Worm (Caenorhabditis elegans): ENCODE data around the gene F55B11.7.
"Not testable (repeated sequence)": the region's sequence is repeated elsewhere in the genome, so short reads cannot be mapped to it uniquely, and the experiment has no call there.

The F55B11.7 gene

ce11 chrIV:14379191-14379590, 42.6 kb downstream of the F55B11.7 start:
- no peak for TF ChIP-seq egl-27 (tag; optimal IDR thresholded peaks at IDR 0.05)
- TF ChIP-seq mml-1 (tag; optimal IDR thresholded peaks at IDR 0.05): no peak
- TF ChIP-seq ztf-11 (tag; optimal IDR thresholded peaks at IDR 0.05): no peak

- no peak for TF ChIP-seq zag-1 (tag; optimal IDR thresholded peaks at IDR 0.05)
- TF ChIP-seq fos-1 (tag; optimal IDR thresholded peaks at IDR 0.05): no peak
- no peak for TF ChIP-seq ztf-4 (tag; optimal IDR thresholded peaks at IDR 0.05)
- no peak for TF ChIP-seq elt-2 (tag; optimal IDR thresholded peaks at IDR 0.05)
- no peak for TF ChIP-seq jun-1 (tag; optimal IDR thresholded peaks at IDR 0.05)
- no peak for TF ChIP-seq ZK546.5 (tag; optimal IDR thresholded peaks at IDR 0.05)
- no peak for TF ChIP-seq nhr-28 (tag; optimal IDR thresholded peaks at IDR 0.05)
- TF ChIP-seq mml-1 (tag; optimal IDR thresholded peaks at IDR 0.05): no peak
- TF ChIP-seq egl-5 (tag; optimal IDR thresholded peaks at IDR 0.05): no peak
- no peak for TF ChIP-seq egl-27 (tag; optimal IDR thresholded peaks at IDR 0.05)
- TF ChIP-seq R02D3.7 (tag; optimal IDR thresholded peaks at IDR 0.05): no peak
- no peak for TF ChIP-seq sea-2 (GFP tag; optimal IDR thresholded peaks at IDR 0.05)
Measured at ce11 chrIV:14377850-14378249, 44.0 kb downstream of the F55B11.7 start.

ce11 chrIV:14377267-14377814, 44.5 kb downstream of the F55B11.7 start:
- TF ChIP-seq nhr-77 (tag; optimal IDR thresholded peaks at IDR 0.05): no peak
- TF ChIP-seq fos-1 (tag; optimal IDR thresholded peaks at IDR 0.05): no peak
- no peak for TF ChIP-seq nhr-76 (tag; optimal IDR thresholded peaks at IDR 0.05)
- no peak for TF ChIP-seq snpc-4 (tag; optimal IDR thresholded peaks at IDR 0.05)
- TF ChIP-seq ztf-4 (tag; optimal IDR thresholded peaks at IDR 0.05): no peak
- no peak for TF ChIP-seq ceh-82 (tag; optimal IDR thresholded peaks at IDR 0.05)

ce11 chrIV:14373814-14374213, 48.0 kb downstream of the F55B11.7 start, which contains the start of gene Y67A10A.7:
Gene Y67A10A.7, plus strand, starts transcription at chrIV:14374114.
- TF ChIP-seq lin-15B, eor-1, fos-1 (tag; optimal IDR thresholded peaks at IDR 0.05): not testable (repeated sequence)

ce11 chrIV:14371639-14372038, 50.2 kb downstream of the F55B11.7 start:
- no peak for TF ChIP-seq ztf-4 (tag; optimal IDR thresholded peaks at IDR 0.05)
- TF ChIP-seq nhr-28 (tag; optimal IDR thresholded peaks at IDR 0.05): no peak
- TF ChIP-seq nhr-12 (tag; optimal IDR thresholded peaks at IDR 0.05): no peak
- no peak for TF ChIP-seq eor-1 (tag; optimal IDR thresholded peaks at IDR 0.05)
- TF ChIP-seq ztf-11 (tag; optimal IDR thresholded peaks at IDR 0.05): no peak
- peak; percentile 93 for TF ChIP-seq hmg-11 (tag; optimal IDR thresholded peaks at IDR 0.05)
- peak; percentile 22 for TF ChIP-seq skn-1 (tag; optimal IDR thresholded peaks at IDR 0.05)
- TF ChIP-seq nhr-67 (tag; optimal IDR thresholded peaks at IDR 0.05): no peak
- peak; percentile 77 for TF ChIP-seq unc-62 (GFP tag; optimal IDR thresholded peaks at IDR 0.05)
- TF ChIP-seq ama-1 (optimal IDR thresholded peaks at IDR 0.05): no peak
- no peak for TF ChIP-seq pqm-1 (tag; optimal IDR thresholded peaks at IDR 0.05)
- no peak for TF ChIP-seq nhr-77 (tag; optimal IDR thresholded peaks at IDR 0.05)
- no peak for TF ChIP-seq tbx-2 (tag; optimal IDR thresholded peaks at IDR 0.05)
- no peak for TF ChIP-seq nhr-43 (tag; optimal IDR thresholded peaks at IDR 0.05; ENCODE audit: poor library complexity, severe bottlenecking)
- TF ChIP-seq elt-3 (tag; optimal IDR thresholded peaks at IDR 0.05): no peak
- no peak for TF ChIP-seq R02D3.7 (tag; optimal IDR thresholded peaks at IDR 0.05)
- no peak for TF ChIP-seq zag-1 (tag; optimal IDR thresholded peaks at IDR 0.05)
- TF ChIP-seq jun-1 (tag; optimal IDR thresholded peaks at IDR 0.05): no peak
- peak; percentile 78 for TF ChIP-seq lin-39 (tag; optimal IDR thresholded peaks at IDR 0.05)
- TF ChIP-seq pha-4 (tag; optimal IDR thresholded peaks at IDR 0.05): no peak
- peak; percentile 50 for TF ChIP-seq sea-2 (GFP tag; optimal IDR thresholded peaks at IDR 0.05)
- TF ChIP-seq lsy-12 (tag; optimal IDR thresholded peaks at IDR 0.05): no peak
- no peak for TF ChIP-seq nhr-11 (tag; optimal IDR thresholded peaks at IDR 0.05)
- TF ChIP-seq nhr-23 (tag; optimal IDR thresholded peaks at IDR 0.05): no peak
- TF ChIP-seq nhr-237 (tag; optimal IDR thresholded peaks at IDR 0.05): no peak
- no peak for TF ChIP-seq ZK546.5 (tag; optimal IDR thresholded peaks at IDR 0.05)
- TF ChIP-seq fos-1 (tag; optimal IDR thresholded peaks at IDR 0.05): no peak
- TF ChIP-seq ceh-28 (tag; optimal IDR thresholded peaks at IDR 0.05): peak; percentile 33
- TF ChIP-seq elt-2 (tag; optimal IDR thresholded peaks at IDR 0.05): no peak
- TF ChIP-seq nhr-76 (tag; optimal IDR thresholded peaks at IDR 0.05): no peak
- TF ChIP-seq mml-1 (tag; optimal IDR thresholded peaks at IDR 0.05): no peak
- TF ChIP-seq aly-2 (tag; optimal IDR thresholded peaks at IDR 0.05): no peak
- peak; percentile 80 for TF ChIP-seq nfya-1 (tag; optimal IDR thresholded peaks at IDR 0.05; ENCODE audit: insufficient read depth)
- TF ChIP-seq lin-15B (tag; optimal IDR thresholded peaks at IDR 0.05): peak; percentile 15
- TF ChIP-seq ceh-9 (tag; optimal IDR thresholded peaks at IDR 0.05): no peak
- no peak for TF ChIP-seq ceh-16 (tag; optimal IDR thresholded peaks at IDR 0.05)
- no peak for TF ChIP-seq egl-27 (tag; optimal IDR thresholded peaks at IDR 0.05)
- peak; percentile 39 for TF ChIP-seq elt-1 (tag; optimal IDR thresholded peaks at IDR 0.05)
- peak; percentile 5 for TF ChIP-seq ceh-82 (tag; optimal IDR thresholded peaks at IDR 0.05)
- no peak for TF ChIP-seq nhr-25 (tag; optimal IDR thresholded peaks at IDR 0.05)
- peak; percentile 59 for TF ChIP-seq egl-5 (tag; optimal IDR thresholded peaks at IDR 0.05)

Data from whole organism, L3 larva.